Fruit fly (Drosophila melanogaster): ENCODE results near the gene CG4592.

The CG4592 gene

dm6 chr2L:9911783-9912182, 9.7 kb upstream of the CG4592 start (continued):
- no peak for TF ChIP-seq fu2 (GFP tag; optimal IDR thresholded peaks at IDR 0.05)
- no peak for TF ChIP-seq nerfin-2 (GFP tag; IDR thresholded peaks at IDR 0.05; ENCODE audit: partially characterized antibody)
- no peak for TF ChIP-seq CG7987 (GFP tag; optimal IDR thresholded peaks at IDR 0.05)
- no peak for TF ChIP-seq tll (GFP tag; optimal IDR thresholded peaks at IDR 0.05)
- TF ChIP-seq psq (GFP tag; optimal IDR thresholded peaks at IDR 0.05): no peak
- TF ChIP-seq caup (GFP tag; optimal IDR thresholded peaks at IDR 0.05; ENCODE audit: severe bottlenecking): no peak
- peak; percentile 60; the same call in 1 of the 2 replicates for TF ChIP-seq Drgx (GFP tag; IDR thresholded peaks at IDR 0.05)
- peak; percentile 32 for TF ChIP-seq CG12769 (tag; optimal IDR thresholded peaks at IDR 0.05)
- TF ChIP-seq CG11504 (tag; optimal IDR thresholded peaks at IDR 0.05): peak; percentile 31
- no peak for TF ChIP-seq CG10147 (GFP tag; optimal IDR thresholded peaks at IDR 0.05)
- TF ChIP-seq CG13624 (GFP tag; optimal IDR thresholded peaks at IDR 0.05): no peak
- 0 out of 2 replicates have a peak, but pooled peaks have one; percentile 23 for TF ChIP-seq NFAT (GFP tag; IDR thresholded peaks at IDR 0.05)
- peak; percentile 34 for TF ChIP-seq CG15514 (GFP tag; optimal IDR thresholded peaks at IDR 0.05)
- 0 out of 2 replicates have a peak, but pooled peaks have one; percentile 13 for TF ChIP-seq CG6689 (GFP tag; IDR thresholded peaks at IDR 0.05)
- TF ChIP-seq run (tag; optimal IDR thresholded peaks at IDR 0.05): no peak
- TF ChIP-seq CG3847 (GFP tag; IDR thresholded peaks at IDR 0.05): no peak
- no peak for TF ChIP-seq usp (GFP tag; optimal IDR thresholded peaks at IDR 0.05)
- TF ChIP-seq Med (GFP tag): peak; percentile 90
- TF ChIP-seq CG6272 (GFP tag; IDR thresholded peaks at IDR 0.05): no peak
- no peak for TF ChIP-seq CG6854 (GFP tag; optimal IDR thresholded peaks at IDR 0.05)
- no peak for TF ChIP-seq Doc2 (GFP tag; IDR thresholded peaks at IDR 0.05)
- TF ChIP-seq hth (optimal IDR thresholded peaks at IDR 0.05): no peak
- peak; percentile 22 for TF ChIP-seq MBD-R2 (GFP tag; IDR thresholded peaks at IDR 0.05)
- TF ChIP-seq Lhr (GFP tag; optimal IDR thresholded peaks at IDR 0.05): no peak
- TF ChIP-seq z (GFP tag; IDR thresholded peaks at IDR 0.05): no peak
- TF ChIP-seq sc (optimal IDR thresholded peaks at IDR 0.05): no peak
- no peak for TF ChIP-seq sc (GFP tag; optimal IDR thresholded peaks at IDR 0.05)
- TF ChIP-seq CG4707 (GFP tag; optimal IDR thresholded peaks at IDR 0.05): no peak
- no peak for TF ChIP-seq vfl (GFP tag; optimal IDR thresholded peaks at IDR 0.05)
- TF ChIP-seq Scr (GFP tag; IDR thresholded peaks at IDR 0.05; ENCODE audit: partially characterized antibody): no peak
- TF ChIP-seq CG1602 (GFP tag; optimal IDR thresholded peaks at IDR 0.05): no peak
- TF ChIP-seq Sry-δ (GFP tag; optimal IDR thresholded peaks at IDR 0.05): no peak
- TF ChIP-seq CG12744 (GFP tag; optimal IDR thresholded peaks at IDR 0.05): no peak
- TF ChIP-seq CG11456 (GFP tag; IDR thresholded peaks at IDR 0.05): 0 out of 3 replicates have a peak, but pooled peaks have one; percentile 34
- TF ChIP-seq Hand (GFP tag; optimal IDR thresholded peaks at IDR 0.05): no peak
- TF ChIP-seq lab (GFP tag; optimal IDR thresholded peaks at IDR 0.05): peak; percentile 38
- no peak for TF ChIP-seq schlank (tag; optimal IDR thresholded peaks at IDR 0.05)
- TF ChIP-seq CG17361 (GFP tag; IDR thresholded peaks at IDR 0.05): no peak
- TF ChIP-seq CG11085 (GFP tag; IDR thresholded peaks at IDR 0.05): no peak
- no peak for TF ChIP-seq CG11247 (GFP tag; IDR thresholded peaks at IDR 0.05)
- TF ChIP-seq CG7556 (GFP tag; optimal IDR thresholded peaks at IDR 0.05): no peak
- peak; percentile 12 for TF ChIP-seq Meics (GFP tag; optimal IDR thresholded peaks at IDR 0.05)
- no peak for TF ChIP-seq CG12391 (tag; optimal IDR thresholded peaks at IDR 0.05)
- peak; percentile 46 for TF ChIP-seq Camta (GFP tag; optimal IDR thresholded peaks at IDR 0.05)
- no peak for TF ChIP-seq CG11398 (GFP tag; optimal IDR thresholded peaks at IDR 0.05)
- no peak for TF ChIP-seq CG32772 (GFP tag; IDR thresholded peaks at IDR 0.05)
- TF ChIP-seq CG31441 (GFP tag; IDR thresholded peaks at IDR 0.05): no peak
- TF ChIP-seq bcd (GFP tag; optimal IDR thresholded peaks at IDR 0.05): no peak
- no peak for TF ChIP-seq sd (tag; optimal IDR thresholded peaks at IDR 0.05)
- peak; percentile 60; the same call in 2 of the 4 replicates for TF ChIP-seq Gug (GFP tag; IDR thresholded peaks at IDR 0.05)
- no peak for TF ChIP-seq CG18476 (GFP tag; optimal IDR thresholded peaks at IDR 0.05)
